Worm (Caenorhabditis elegans) whole organism, young adult: ENCODE measurements around the gene T10D4.11.

ENCODE experiments used
- K12H6.12 ChIP-seq: fragments of 200-800 bp; sonication (Bioruptor generic); optimal IDR thresholded peaks from 2 replicates; lab custom pipeline; 2018; ENCODE audit warnings: mild to moderate bottlenecking, missing genetic modification characterization, missing compliant biosample characterization
- ceh-27 ChIP-seq: fragments of 200-800 bp; sonication (Bioruptor generic); optimal IDR thresholded peaks from 2 replicates; lab custom pipeline; 2018; ENCODE audit warnings: mild to moderate bottlenecking, missing genetic modification characterization, moderate library complexity, missing compliant biosample characterization
- die-1 ChIP-seq: sonication (generic microtip); optimal IDR thresholded peaks from 2 replicates; lab custom pipeline; 2016; ENCODE audit warnings: missing genotype, mild to moderate bottlenecking, missing genetic modification characterization, missing compliant biosample characterization
- dox-1 ChIP-seq: fragments of 200-800 bp; sonication (Bioruptor generic); IDR thresholded peaks from 2 replicates; pipeline ENCODE4 v1.3.6; 2022; ENCODE audit warnings: missing genetic modification reagents, missing genetic modification characterization, missing compliant biosample characterization
- lsy-27 ChIP-seq: sonication (generic microtip); optimal IDR thresholded peaks from 2 replicates; lab custom pipeline; 2017; ENCODE audit warnings: missing genetic modification characterization, mild to moderate bottlenecking, missing compliant biosample characterization, antibody characterized with exemption, missing genotype, borderline replicate concordance; ENCODE audit not compliant: insufficient read depth
- pha-4 ChIP-seq: fragments of 150-350 bp; sonication (generic microtip); optimal IDR thresholded peaks from 2 replicates; lab custom pipeline; 2014; ENCODE audit warnings: missing biosample characterization, missing genetic modification reagents, missing genetic modification characterization
- unc-130 ChIP-seq: sonication (generic microtip); optimal IDR thresholded peaks from 2 replicates; lab custom pipeline; 2016; ENCODE audit warnings: missing genetic modification reagents, missing genetic modification characterization, missing compliant biosample characterization
- ztf-18 ChIP-seq: sonication (generic microtip); optimal IDR thresholded peaks from 2 replicates; lab custom pipeline; 2016; ENCODE audit warnings: missing genotype, mild to moderate bottlenecking, missing genetic modification characterization, missing compliant biosample characterization

ce11 chrII:3151615-3152014, 2.2 kb upstream of the T10D4.11 start, which contains the start of the genes T10D4.14 and T10D4.19:
- TF ChIP-seq ztf-18 (tag; lab: Kevin White, UChicago) (no peak), pha-4 (tag; lab: Kevin White, UChicago) (no peak), dox-1 (GFP tag; lab: Robert Waterston, UW) (no peak), unc-130 (no peak), die-1 (tag; lab: Kevin White, UChicago) (no peak), ceh-27 (GFP tag; lab: Kevin White, UChicago) (no peak), lsy-27 (no peak), K12H6.12 (tag; lab: Kevin White, UChicago) (no peak)
